Fruit fly (Drosophila melanogaster) whole organism, wandering third instar larva: Measurements from ENCODE around the gene kmr.

Experiments used
- Abd-B ChIP-seq: fragments of >200 bp; optimal IDR thresholded peaks from 2 replicates; lab custom pipeline; 2017; ENCODE audit warnings: missing biosample characterization, missing genetic modification characterization
- Dfd ChIP-seq: fragments of >200 bp; optimal IDR thresholded peaks from 2 replicates; lab custom pipeline; 2017; ENCODE audit warnings: missing biosample characterization, missing genetic modification characterization
- Hnf4 ChIP-seq: fragments of 200-800 bp; sonication (Bioruptor generic); optimal IDR thresholded peaks from 2 replicates; lab custom pipeline; 2016; ENCODE audit warnings: missing biosample characterization, mild to moderate bottlenecking, missing genetic modification characterization
- Myc ChIP-seq: fragments of >200 bp; optimal IDR thresholded peaks from 2 replicates; lab custom pipeline; 2017
- OdsH ChIP-seq: fragments of 200-800 bp; sonication (Bioruptor generic); optimal IDR thresholded peaks from 2 replicates; lab custom pipeline; 2016; ENCODE audit warnings: missing biosample characterization, mild to moderate bottlenecking, missing genetic modification characterization
- Sp1 ChIP-seq: fragments of 200-800 bp; sonication (Bioruptor generic); optimal IDR thresholded peaks from 3 replicates; lab custom pipeline; 2019; ENCODE audit warnings: missing biosample characterization, mild to moderate bottlenecking, missing genetic modification characterization, moderate library complexity
- fru ChIP-seq: fragments of 200-800 bp; sonication (Bioruptor generic); optimal IDR thresholded peaks from 3 replicates; lab custom pipeline; 2016; ENCODE audit warnings: missing biosample characterization, mild to moderate bottlenecking, missing genetic modification characterization
- h ChIP-seq: fragments of 200-800 bp; sonication (Bioruptor generic); optimal IDR thresholded peaks from 3 replicates; lab custom pipeline; 2016; ENCODE audit warnings: missing biosample characterization, mild to moderate bottlenecking, missing genetic modification characterization
- pan ChIP-seq: fragments of >200 bp; optimal IDR thresholded peaks from 2 replicates; lab custom pipeline; 2017
- psq ChIP-seq: fragments of 200-800 bp; sonication (Bioruptor generic); optimal IDR thresholded peaks from 3 replicates; lab custom pipeline; 2017; ENCODE audit warnings: missing biosample characterization, mild to moderate bottlenecking, missing genetic modification characterization, moderate library complexity
- sage ChIP-seq: fragments of 200-800 bp; sonication (Bioruptor generic); optimal IDR thresholded peaks from 2 replicates; lab custom pipeline; 2016; ENCODE audit warnings: missing biosample characterization, mild to moderate bottlenecking, missing genetic modification characterization
- sv ChIP-seq: fragments of 200-800 bp; sonication (Bioruptor generic); optimal IDR thresholded peaks from 3 replicates; lab custom pipeline; 2016; ENCODE audit warnings: missing biosample characterization, missing genetic modification characterization
- tai ChIP-seq: sonication (Bioruptor generic); optimal IDR thresholded peaks from 2 replicates; lab custom pipeline; 2016; ENCODE audit warnings: missing biosample characterization, missing genetic modification characterization
- usp ChIP-seq: fragments of >200 bp; optimal IDR thresholded peaks from 2 replicates; lab custom pipeline; 2017; ENCODE audit warnings: missing biosample characterization, missing genetic modification characterization

dm6 chr3R:13700192-13700591 is 14.8 kb upstream of the kmr start, which contains the start of gene ninaB:
- TF ChIP-seq pan (lab: Kevin White, UChicago) (no peak), Dfd (GFP tag; lab: Kevin White, UChicago) (no peak), sage (GFP tag; lab: Kevin White, UChicago) (no peak), Hnf4 (GFP tag; lab: Kevin White, UChicago) (no peak), psq (GFP tag; lab: Kevin White, UChicago) (no peak), h (GFP tag; lab: Kevin White, UChicago) (no peak), OdsH (no peak), sv (GFP tag; lab: Kevin White, UChicago) (no peak), Abd-B (GFP tag; lab: Kevin White, UChicago) (no peak), usp (GFP tag; lab: Kevin White, UChicago) (no peak), fru (GFP tag; lab: Kevin White, UChicago) (no peak), Myc (lab: Kevin White, UChicago) (no peak), Sp1 (GFP tag; lab: Kevin White, UChicago) (no peak), tai (no peak)
